Fruit fly (Drosophila melanogaster): ENCODE data around the gene CG33229.

The CG33229 gene

dm6 chr3L:271501-272249 lies 48.0 kb downstream of the CG33229 start (continued):
- TF ChIP-seq Dp (GFP tag; optimal IDR thresholded peaks at IDR 0.05): no peak
- TF ChIP-seq Ada2b (GFP tag; IDR thresholded peaks at IDR 0.05): no peak
- TF ChIP-seq BtbVII (GFP tag; optimal IDR thresholded peaks at IDR 0.05): no peak
- no peak for TF ChIP-seq CG17802 (tag; optimal IDR thresholded peaks at IDR 0.05)
- no peak for TF ChIP-seq Oaz (GFP tag; IDR thresholded peaks at IDR 0.05)
- TF ChIP-seq zen2 (GFP tag; IDR thresholded peaks at IDR 0.05; ENCODE audit: partially characterized antibody): peak; percentile 57; the same call in 2 of the 3 replicates
- TF ChIP-seq CG17829 (tag; optimal IDR thresholded peaks at IDR 0.05): peak; percentile 2
- peak; percentile 78 for TF ChIP-seq nerfin-1 (tag; optimal IDR thresholded peaks at IDR 0.05)
- TF ChIP-seq Scr (GFP tag; IDR thresholded peaks at IDR 0.05; ENCODE audit: partially characterized antibody): peak; percentile 57
- 0 out of 3 replicates have a peak, but pooled peaks have one; percentile 30 for TF ChIP-seq otp (GFP tag; IDR thresholded peaks at IDR 0.05)
- peak; percentile 39; the same call in 1 of the 3 replicates for TF ChIP-seq HLH4C (GFP tag; IDR thresholded peaks at IDR 0.05; ENCODE audit: partially characterized antibody)
- TF ChIP-seq CG6791 (GFP tag; IDR thresholded peaks at IDR 0.05; ENCODE audit: partially characterized antibody): peak; percentile 43; the same call in 1 of the 3 replicates
- no peak for TF ChIP-seq CG14667 (GFP tag; IDR thresholded peaks at IDR 0.05)
- TF ChIP-seq exex (tag; optimal IDR thresholded peaks at IDR 0.05): no peak
- TF ChIP-seq so (GFP tag; IDR thresholded peaks at IDR 0.05): peak; percentile 26; the same call in 1 of the 3 replicates
- no peak for TF ChIP-seq NK7.1 (GFP tag; optimal IDR thresholded peaks at IDR 0.05)
- peak; percentile 3 for TF ChIP-seq CG11504 (tag; optimal IDR thresholded peaks at IDR 0.05)
- TF ChIP-seq bbx (GFP tag; IDR thresholded peaks at IDR 0.05; ENCODE audit: partially characterized antibody): peak; percentile 78
- 0 out of 2 replicates have a peak, but pooled peaks have one; percentile 15 for TF ChIP-seq E2f2 (GFP tag; IDR thresholded peaks at IDR 0.05)
- TF ChIP-seq ewg (GFP tag; optimal IDR thresholded peaks at IDR 0.05): peak; percentile 72
- TF ChIP-seq org-1 (GFP tag; optimal IDR thresholded peaks at IDR 0.05): no peak
- no peak for TF ChIP-seq zf30C (GFP tag; optimal IDR thresholded peaks at IDR 0.05)
- peak; percentile 63; the same call in 1 of the 3 replicates for TF ChIP-seq Opbp (GFP tag; IDR thresholded peaks at IDR 0.05; ENCODE audit: partially characterized antibody)
- TF ChIP-seq sob (GFP tag; IDR thresholded peaks at IDR 0.05): peak; percentile 31; the same call in 1 of the 2 replicates
- TF ChIP-seq CG5180 (GFP tag; optimal IDR thresholded peaks at IDR 0.05): peak; percentile 88
- TF ChIP-seq ci (GFP tag; IDR thresholded peaks at IDR 0.05): peak; percentile 77; the same call in 2 of the 3 replicates
- TF ChIP-seq CG7556 (GFP tag; optimal IDR thresholded peaks at IDR 0.05): peak; percentile 3
- TF ChIP-seq vvl (GFP tag; IDR thresholded peaks at IDR 0.05): peak; percentile 47; the same call in 1 of the 2 replicates
- no peak for TF ChIP-seq lab (GFP tag; optimal IDR thresholded peaks at IDR 0.05)
- TF ChIP-seq sr (GFP tag; IDR thresholded peaks at IDR 0.05): peak; percentile 88
- 0 out of 2 replicates have a peak, but pooled peaks have one; percentile 46 for TF ChIP-seq sna (GFP tag; IDR thresholded peaks at IDR 0.05; ENCODE audit: partially characterized antibody)
- TF ChIP-seq D (optimal IDR thresholded peaks at IDR 0.05): peak; percentile 58
- TF ChIP-seq D (GFP tag; optimal IDR thresholded peaks at IDR 0.05): no peak
- no peak for TF ChIP-seq Hr39 (optimal IDR thresholded peaks at IDR 0.05)
- TF ChIP-seq CG16779 (GFP tag; IDR thresholded peaks at IDR 0.05): 0 out of 2 replicates have a peak, but pooled peaks have one; percentile 44
- TF ChIP-seq CG8290 (GFP tag; optimal IDR thresholded peaks at IDR 0.05): no peak
- TF ChIP-seq CG8290 (tag; optimal IDR thresholded peaks at IDR 0.05): peak in 1 of 2 experiments; percentile 46
- TF ChIP-seq CG2199 (GFP tag; IDR thresholded peaks at IDR 0.05): peak; percentile 92; the same call in 2 of the 3 replicates
- 0 out of 2 replicates have a peak, but pooled peaks have one; percentile 22 for TF ChIP-seq inv (GFP tag; IDR thresholded peaks at IDR 0.05; ENCODE audit: partially characterized antibody)
- peak; percentile 64; the same call in 1 of the 2 replicates for TF ChIP-seq ato (GFP tag; IDR thresholded peaks at IDR 0.05; ENCODE audit: partially characterized antibody)
- TF ChIP-seq Rfx (GFP tag; IDR thresholded peaks at IDR 0.05): peak; percentile 30; the same call in 1 of the 2 replicates
- no peak for TF ChIP-seq CG8359 (GFP tag; optimal IDR thresholded peaks at IDR 0.05; ENCODE audit: borderline replicate concordance)
- TF ChIP-seq Deaf1 (tag; optimal IDR thresholded peaks at IDR 0.05): peak; percentile 31
- TF ChIP-seq Dek (tag; optimal IDR thresholded peaks at IDR 0.05): no peak
- TF ChIP-seq her (GFP tag; optimal IDR thresholded peaks at IDR 0.05): peak; percentile 16
- peak; percentile 88 to 91 for TF ChIP-seq Trl (optimal IDR thresholded peaks at IDR 0.05)
- no peak for TF ChIP-seq Trl (GFP tag; optimal IDR thresholded peaks at IDR 0.05)
- TF ChIP-seq CG34224 (GFP tag; IDR thresholded peaks at IDR 0.05; ENCODE audit: partially characterized antibody): peak; percentile 53

Measured in whole organism, embryonic.